Fruit fly (Drosophila melanogaster) whole organism, embryonic: ENCODE results near the gene janA.

Experiments
- Atf6 ChIP-seq: fragments of 200-800 bp; sonication (Bioruptor generic); IDR thresholded peaks from 2 replicates; pipeline ENCODE4 v1.3.6; 2022; ENCODE audit warnings: missing biosample characterization, missing genetic modification characterization
- Bgb ChIP-seq: fragments of 200-800 bp; sonication (Bioruptor generic); IDR thresholded peaks from 2 replicates; pipeline ENCODE4 v1.3.6; 2022; ENCODE audit warnings: missing biosample characterization, missing genetic modification characterization; ENCODE audit not compliant: partially characterized antibody
- Blimp-1 ChIP-seq: fragments of 200-800 bp; sonication (Bioruptor generic); optimal IDR thresholded peaks from 3 replicates; lab custom pipeline; 2018; ENCODE audit warnings: missing biosample characterization, missing genetic modification characterization, mild to moderate bottlenecking, moderate library complexity, missing genetic modification reagents
- CG1024 ChIP-seq: fragments of 200-800 bp; sonication (Bioruptor generic); IDR thresholded peaks from 2 replicates; pipeline ENCODE4 v1.3.6; 2022; ENCODE audit warnings: missing biosample characterization, missing genetic modification characterization
- CG10543 ChIP-seq: fragments of 200-800 bp; sonication (Bioruptor generic); optimal IDR thresholded peaks from 3 replicates; lab custom pipeline; 2017; ENCODE audit warnings: missing biosample characterization, mild to moderate bottlenecking, missing genetic modification characterization, moderate library complexity
- CG11695 ChIP-seq: fragments of 200-800 bp; sonication (Bioruptor generic); IDR thresholded peaks from 3 replicates; pipeline ENCODE4 v1.3.6; 2022; ENCODE audit warnings: missing biosample characterization, missing genetic modification characterization
- CG11723 ChIP-seq: fragments of 200-800 bp; sonication (Bioruptor generic); optimal IDR thresholded peaks from 2 replicates; lab custom pipeline; 2017; ENCODE audit warnings: missing biosample characterization, mild to moderate bottlenecking, missing genetic modification characterization
- CG12391 ChIP-seq: fragments of 200-800 bp; sonication (Bioruptor generic); optimal IDR thresholded peaks from 3 replicates; lab custom pipeline; 2018; ENCODE audit warnings: missing biosample characterization, mild to moderate bottlenecking, missing genetic modification characterization, moderate library complexity
- CG12659 ChIP-seq: fragments of 200-800 bp; sonication (Bioruptor generic); optimal IDR thresholded peaks from 3 replicates; lab custom pipeline; 2017; ENCODE audit warnings: mild to moderate bottlenecking, missing biosample characterization, missing genetic modification reagents, missing genetic modification characterization
- CG15073 ChIP-seq: fragments of 200-800 bp; sonication (Bioruptor generic); optimal IDR thresholded peaks from 2 replicates; lab custom pipeline; 2016; ENCODE audit warnings: missing biosample characterization, missing genetic modification characterization
- CG17568 ChIP-seq: fragments of 200-800 bp; sonication (Bioruptor generic); optimal IDR thresholded peaks from 2 replicates; lab custom pipeline; 2018; ENCODE audit warnings: missing biosample characterization, mild to moderate bottlenecking, missing genetic modification characterization, moderate library complexity
- CG2199 ChIP-seq: fragments of 200-800 bp; sonication (Bioruptor generic); IDR thresholded peaks from 3 replicates; pipeline ENCODE4 v1.3.6; 2022; ENCODE audit warnings: missing biosample characterization, missing genetic modification characterization
- CG2678 ChIP-seq: fragments of 200-800 bp; sonication (Bioruptor generic); optimal IDR thresholded peaks from 3 replicates; lab custom pipeline; 2019; ENCODE audit warnings: missing biosample characterization, mild to moderate bottlenecking, missing genetic modification characterization, moderate library complexity
- CG33557 ChIP-seq: fragments of 200-800 bp; sonication (Bioruptor generic); optimal IDR thresholded peaks from 2 replicates; lab custom pipeline; 2019; ENCODE audit warnings: missing biosample characterization, mild to moderate bottlenecking, missing genetic modification characterization, moderate library complexity
- CG34224 ChIP-seq: fragments of 200-800 bp; sonication (Bioruptor generic); IDR thresholded peaks from 3 replicates; pipeline ENCODE4 v1.3.6; 2022; ENCODE audit warnings: missing biosample characterization, missing genetic modification characterization; ENCODE audit not compliant: partially characterized antibody
- CG34376 ChIP-seq: fragments of 200-800 bp; sonication (Bioruptor generic); optimal IDR thresholded peaks from 2 replicates; lab custom pipeline; 2018; ENCODE audit warnings: missing biosample characterization, mild to moderate bottlenecking, missing genetic modification characterization
- CG3838 ChIP-seq: fragments of 200-800 bp; sonication (Bioruptor generic); optimal IDR thresholded peaks from 3 replicates; lab custom pipeline; 2016; ENCODE audit warnings: missing biosample characterization, missing genetic modification characterization
- CG4707 ChIP-seq: fragments of 200-800 bp; sonication (Bioruptor generic); optimal IDR thresholded peaks from 2 replicates; lab custom pipeline; 2018; ENCODE audit warnings: missing biosample characterization, mild to moderate bottlenecking, missing genetic modification characterization, moderate library complexity
- CG4820 ChIP-seq: fragments of 200-800 bp; sonication (Bioruptor generic); optimal IDR thresholded peaks from 3 replicates; lab custom pipeline; 2016; ENCODE audit warnings: missing biosample characterization, missing genetic modification characterization
- CG7839 ChIP-seq: fragments of 200-800 bp; sonication (Bioruptor generic); optimal IDR thresholded peaks from 3 replicates; lab custom pipeline; 2018; ENCODE audit warnings: missing biosample characterization, mild to moderate bottlenecking, missing genetic modification characterization, moderate library complexity
- CG7928 ChIP-seq: fragments of 200-800 bp; sonication (Bioruptor generic); optimal IDR thresholded peaks from 2 replicates; lab custom pipeline; 2017; ENCODE audit warnings: missing biosample characterization, mild to moderate bottlenecking, missing genetic modification characterization
- CG8281 ChIP-seq: fragments of 200-800 bp; sonication (Bioruptor generic); optimal IDR thresholded peaks from 2 replicates; lab custom pipeline; 2018; ENCODE audit warnings: missing biosample characterization, mild to moderate bottlenecking, missing genetic modification characterization, moderate library complexity
- CG9609 ChIP-seq: fragments of 200-800 bp; sonication (Bioruptor generic); optimal IDR thresholded peaks from 3 replicates; lab custom pipeline; 2016; ENCODE audit warnings: missing biosample characterization, missing genetic modification characterization
- CG9932 ChIP-seq: fragments of 200-800 bp; sonication (Bioruptor generic); IDR thresholded peaks from 2 replicates; pipeline ENCODE4 v1.3.6; 2022; ENCODE audit warnings: missing biosample characterization, missing genetic modification characterization
- CrebB ChIP-seq: fragments of 200-800 bp; sonication (Bioruptor generic); optimal IDR thresholded peaks from 3 replicates; lab custom pipeline; 2018; ENCODE audit warnings: missing biosample characterization, mild to moderate bottlenecking, missing genetic modification characterization
- Dbx ChIP-seq: fragments of 200-800 bp; sonication (Bioruptor generic); IDR thresholded peaks from 3 replicates; pipeline ENCODE4 v1.3.6; 2022; ENCODE audit warnings: missing biosample characterization, missing genetic modification characterization
- Doc2 ChIP-seq: fragments of 200-800 bp; sonication (Bioruptor generic); IDR thresholded peaks from 2 replicates; pipeline ENCODE4 v1.3.6; 2022; ENCODE audit warnings: missing biosample characterization, missing genetic modification characterization
- ERR ChIP-seq: fragments of 200-800 bp; sonication (Bioruptor generic); optimal IDR thresholded peaks from 2 replicates; lab custom pipeline; 2016; ENCODE audit warnings: missing biosample characterization, missing genetic modification characterization
- HLH54F ChIP-seq: fragments of 200-800 bp; sonication (Bioruptor generic); optimal IDR thresholded peaks from 3 replicates; lab custom pipeline; 2016; ENCODE audit warnings: missing biosample characterization, missing genetic modification characterization
- Hsf ChIP-seq: fragments of 200-800 bp; sonication (Bioruptor generic); optimal IDR thresholded peaks from 3 replicates; lab custom pipeline; 2016; ENCODE audit warnings: missing biosample characterization, missing genetic modification characterization
- Med ChIP-seq: fragments of 200-800 bp; sonication (Bioruptor generic); peaks from one replicate; lab custom pipeline; 2016; ENCODE audit warnings: missing biosample characterization, missing genetic modification characterization, mild to moderate bottlenecking, inconsistent platforms, moderate library complexity
- Meics ChIP-seq: fragments of 200-800 bp; sonication (Bioruptor generic); optimal IDR thresholded peaks from 2 replicates; lab custom pipeline; 2017; ENCODE audit warnings: missing biosample characterization, mild to moderate bottlenecking, missing genetic modification characterization
- Neu2 ChIP-seq: fragments of 200-800 bp; sonication (Bioruptor generic); optimal IDR thresholded peaks from 3 replicates; lab custom pipeline; 2016; ENCODE audit warnings: missing biosample characterization, missing genetic modification characterization, borderline replicate concordance
- Nf-YA ChIP-seq: fragments of 200-800 bp; sonication (Bioruptor generic); IDR thresholded peaks from 2 replicates; pipeline ENCODE4 v1.3.6; 2022; ENCODE audit warnings: missing biosample characterization, missing genetic modification characterization
- Six4 ChIP-seq: fragments of 200-800 bp; sonication (Bioruptor generic); optimal IDR thresholded peaks from 2 replicates; lab custom pipeline; 2016; ENCODE audit warnings: missing biosample characterization, missing genetic modification characterization
- Stat92E ChIP-seq, 3 experiments: fragments of >200 bp in 2 of 3; fragments of 200-800 bp in 1 of 3; sonication (Bioruptor generic) in 1 of 3; optimal IDR thresholded peaks; 2 replicates each; lab custom pipeline; 2017 to 2019; ENCODE audit warnings: missing biosample characterization in 3 of 3, missing genetic modification characterization in 3 of 3, mild to moderate bottlenecking in 1 of 3, moderate library complexity in 1 of 3
- Tbp ChIP-seq: fragments of >200 bp; optimal IDR thresholded peaks from 2 replicates; lab custom pipeline; 2018; ENCODE audit warnings: missing biosample characterization, missing genetic modification characterization
- amos ChIP-seq: fragments of 200-800 bp; sonication (Bioruptor generic); IDR thresholded peaks from 2 replicates; pipeline ENCODE4 v1.3.6; 2022; ENCODE audit warnings: missing biosample characterization, missing genetic modification characterization; ENCODE audit not compliant: partially characterized antibody
- aop ChIP-seq: fragments of 200-800 bp; sonication (Bioruptor generic); IDR thresholded peaks from 2 replicates; pipeline ENCODE4 v1.3.6; 2022; ENCODE audit warnings: missing biosample characterization, missing genetic modification characterization
- chn ChIP-seq: fragments of 200-800 bp; sonication (Bioruptor generic); optimal IDR thresholded peaks from 2 replicates; lab custom pipeline; 2016; ENCODE audit warnings: missing biosample characterization, missing genetic modification characterization
- crp ChIP-seq, 2 experiments: fragments of 200-800 bp; sonication (Bioruptor generic); optimal IDR thresholded peaks; 2 replicates in 1 of 2; 3 replicates in 1 of 2; lab custom pipeline; 2017; ENCODE audit warnings: missing biosample characterization in 2 of 2, missing genetic modification characterization in 2 of 2, mild to moderate bottlenecking in 1 of 2, moderate library complexity in 1 of 2
- en ChIP-seq: fragments of 200-800 bp; sonication (Bioruptor generic); optimal IDR thresholded peaks from 2 replicates; lab custom pipeline; 2016; ENCODE audit warnings: missing biosample characterization, missing genetic modification characterization
- fd102C ChIP-seq: fragments of 200-800 bp; sonication (Bioruptor generic); optimal IDR thresholded peaks from 2 replicates; lab custom pipeline; 2018; ENCODE audit warnings: missing biosample characterization, mild to moderate bottlenecking, missing genetic modification characterization, moderate library complexity
- ham ChIP-seq: fragments of 200-800 bp; sonication (Bioruptor generic); IDR thresholded peaks from 2 replicates; pipeline ENCODE4 v1.3.6; 2022; ENCODE audit warnings: missing biosample characterization, missing genetic modification characterization
- inv ChIP-seq: fragments of 200-800 bp; sonication (Bioruptor generic); IDR thresholded peaks from 2 replicates; pipeline ENCODE4 v1.3.6; 2022; ENCODE audit warnings: missing biosample characterization, missing genetic modification characterization; ENCODE audit not compliant: partially characterized antibody
- kah ChIP-seq: fragments of 200-800 bp; sonication (Bioruptor generic); optimal IDR thresholded peaks from 2 replicates; lab custom pipeline; 2018; ENCODE audit warnings: missing biosample characterization, mild to moderate bottlenecking, missing genetic modification characterization
- ranshi ChIP-seq: fragments of 200-800 bp; sonication (Bioruptor generic); IDR thresholded peaks from 2 replicates; pipeline ENCODE4 v1.3.6; 2022; ENCODE audit warnings: missing biosample characterization, missing genetic modification characterization
- yki ChIP-seq: fragments of >200 bp; optimal IDR thresholded peaks from 3 replicates; lab custom pipeline; 2018
- zen2 ChIP-seq: fragments of 200-800 bp; sonication (Bioruptor generic); IDR thresholded peaks from 3 replicates; pipeline ENCODE4 v1.3.6; 2022; ENCODE audit warnings: missing biosample characterization, missing genetic modification characterization; ENCODE audit not compliant: partially characterized antibody
- zfh2 ChIP-seq: fragments of 200-800 bp; sonication (Bioruptor generic); optimal IDR thresholded peaks from 2 replicates; lab custom pipeline; 2016; ENCODE audit warnings: missing biosample characterization, missing genetic modification characterization

The janA gene

dm6 chr3R:30014977-30015514, 24.3 kb downstream of the janA start, which contains the start of gene CG7920 (continued):
- no peak for TF ChIP-seq CG7839 (tag; lab: Kevin White, UChicago)
- no peak for TF ChIP-seq CG3838 (GFP tag; lab: Kevin White, UChicago)
- no peak for TF ChIP-seq Blimp-1 (GFP tag; lab: Kevin White, UChicago)
- no peak; the same call in 1 of the 2 replicates for TF ChIP-seq ranshi (GFP tag; lab: Robert Waterston, UW)
- TF ChIP-seq CG11723 (GFP tag; lab: Kevin White, UChicago) = no peak
- TF ChIP-seq CG12391 = no peak
- TF ChIP-seq Atf6 = no peak
- peak in 1 of 3 experiments; percentile 9 for TF ChIP-seq Stat92E (GFP tag; optimal IDR thresholded peaks at IDR 0.05; lab: Kevin White, UChicago)
- no peak for TF ChIP-seq Six4 (GFP tag; lab: Kevin White, UChicago)
- TF ChIP-seq CG33557 (GFP tag; lab: Kevin White, UChicago) = no peak
- no peak for TF ChIP-seq yki (lab: Kevin White, UChicago)
- TF ChIP-seq Meics (GFP tag; lab: Kevin White, UChicago) = peak; percentile 14
- no peak for TF ChIP-seq ham (GFP tag; lab: Robert Waterston, UW)
- no peak for TF ChIP-seq CG11695 (GFP tag; lab: Robert Waterston, UW)
- TF ChIP-seq CG12659 = peak; percentile 64
- TF ChIP-seq CG4820 (GFP tag; lab: Kevin White, UChicago) = no peak
- peak; percentile 41 for TF ChIP-seq CrebB (tag; lab: Kevin White, UChicago)
- TF ChIP-seq zen2 = peak; percentile 44; the same call in 1 of the 3 replicates
- no peak for TF ChIP-seq CG9609 (GFP tag; lab: Kevin White, UChicago)
- peak; percentile 79 for TF ChIP-seq Bgb
- TF ChIP-seq Nf-YA (GFP tag; lab: Robert Waterston, UW) = no peak
- no peak for TF ChIP-seq ERR
- peak; percentile 81 for TF ChIP-seq amos (GFP tag; lab: Robert Waterston, UW)
- TF ChIP-seq inv (GFP tag; lab: Robert Waterston, UW) = peak; percentile 46; the same call in 1 of the 2 replicates
- no peak for TF ChIP-seq Dbx
- peak; percentile 51 for TF ChIP-seq zfh2 (GFP tag; lab: Kevin White, UChicago)
- no peak for TF ChIP-seq kah (GFP tag; lab: Kevin White, UChicago)
- TF ChIP-seq Neu2 (GFP tag; lab: Kevin White, UChicago) = no peak
- TF ChIP-seq Doc2 (GFP tag; lab: Robert Waterston, UW) = no peak
- no peak for TF ChIP-seq CG9932 (GFP tag; lab: Robert Waterston, UW)
- no peak for TF ChIP-seq CG2199 (GFP tag; lab: Robert Waterston, UW)
- no peak for TF ChIP-seq CG17568
- no peak for TF ChIP-seq aop
- TF ChIP-seq Hsf (GFP tag; lab: Kevin White, UChicago) = no peak
- TF ChIP-seq CG7928 (GFP tag; lab: Kevin White, UChicago) = no peak
- TF ChIP-seq Tbp (GFP tag; lab: Kevin White, UChicago) = no peak
- peak; percentile 81 for TF ChIP-seq CG34224 (GFP tag; lab: Robert Waterston, UW)
- TF ChIP-seq CG10543 = peak; percentile 58
- no peak for TF ChIP-seq CG1024 (GFP tag; lab: Robert Waterston, UW)
- peak; percentile 77 for TF ChIP-seq CG34376 (GFP tag; lab: Kevin White, UChicago)
- TF ChIP-seq CG2678 (tag; lab: Kevin White, UChicago) = peak; percentile 10
- no peak for TF ChIP-seq chn (GFP tag; lab: Kevin White, UChicago)
- TF ChIP-seq crp (GFP tag; optimal IDR thresholded peaks at IDR 0.05; lab: Kevin White, UChicago) = peak in 1 of 2 experiments; percentile 55
- TF ChIP-seq Med = peak; percentile 83
- TF ChIP-seq CG4707 (GFP tag; lab: Kevin White, UChicago) = no peak
- TF ChIP-seq CG15073 (GFP tag; lab: Kevin White, UChicago) = no peak
- no peak for TF ChIP-seq en (GFP tag; lab: Kevin White, UChicago)
- TF ChIP-seq fd102C (GFP tag; lab: Kevin White, UChicago) = no peak
- TF ChIP-seq HLH54F (GFP tag; lab: Kevin White, UChicago) = peak; percentile 9
- no peak for TF ChIP-seq CG8281 (tag; lab: Kevin White, UChicago)
